In the genomic region with DNA sequence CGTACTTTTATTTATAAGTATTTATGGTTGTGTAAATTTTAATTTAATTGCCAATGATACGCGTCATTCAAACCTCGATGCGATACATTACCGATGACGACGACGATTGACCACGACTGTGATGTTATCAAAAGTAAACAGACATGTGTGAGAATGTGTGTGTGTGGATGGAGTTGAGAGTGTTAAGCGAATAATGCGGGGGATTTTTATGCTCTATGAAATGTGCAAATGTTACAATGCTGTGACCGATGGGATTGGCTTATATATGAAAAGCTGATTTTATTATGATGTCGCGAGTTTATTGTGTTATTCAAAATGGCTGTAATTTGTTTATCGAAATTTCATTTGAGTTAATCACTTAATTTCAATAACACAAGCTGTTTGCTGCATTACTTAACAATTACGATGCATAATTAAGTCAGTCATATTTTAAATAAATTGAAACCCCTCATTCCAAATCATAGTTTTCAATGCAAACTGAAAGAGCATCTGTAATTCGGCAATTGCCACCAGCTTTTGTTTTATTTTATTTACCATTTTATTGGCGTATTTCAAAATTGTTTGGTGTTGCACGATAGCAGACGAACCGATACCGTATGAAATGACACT, we compare ENCODE assay signal across 1 fruit fly cellular context.
TF ChIP-seq lines count a peak whose summit lies in the region.

No protein-coding gene starts in this region.

TF ChIP-seq in whole organism, embryonic, 481 proteins besides CTCF, POLR2A, EP300 and RAD21 (continued from another document):
- TF ChIP-seq lov (optimal IDR thresholded peaks at IDR 0.05; lab: Kevin White, UChicago) (no peak), lov (GFP tag; IDR thresholded peaks at IDR 0.05; lab: Robert Waterston, UW) (no peak), gem (tag; optimal IDR thresholded peaks at IDR 0.05; lab: Kevin White, UChicago) (peak; percentile 38), rib (GFP tag; IDR thresholded peaks at IDR 0.05; lab: Robert Waterston, UW) (no peak), slbo (GFP tag; IDR thresholded peaks at IDR 0.05; lab: Robert Waterston, UW) (0 out of 2 replicates have a peak, but pooled peaks have one; percentile 21), Six4 (GFP tag; optimal IDR thresholded peaks at IDR 0.05; lab: Kevin White, UChicago) (no peak), CG1529 (GFP tag; optimal IDR thresholded peaks at IDR 0.05; lab: Kevin White, UChicago) (no peak), Dll (GFP tag; IDR thresholded peaks at IDR 0.05; lab: Robert Waterston, UW; ENCODE audit: partially characterized antibody) (no peak), pros (GFP tag; optimal IDR thresholded peaks at IDR 0.05; lab: Kevin White, UChicago) (no peak), Bgb (GFP tag; IDR thresholded peaks at IDR 0.05; lab: Robert Waterston, UW; ENCODE audit: partially characterized antibody) (no peak), gro (GFP tag; optimal IDR thresholded peaks at IDR 0.05; lab: Kevin White, UChicago) (no peak), Abd-B (GFP tag; optimal IDR thresholded peaks at IDR 0.05; lab: Kevin White, UChicago) (peak; percentile 23), CG12744 (GFP tag; optimal IDR thresholded peaks at IDR 0.05; lab: Kevin White, UChicago) (no peak), Gug (GFP tag; IDR thresholded peaks at IDR 0.05; lab: Robert Waterston, UW) (no peak), CG8944 (GFP tag; optimal IDR thresholded peaks at IDR 0.05; lab: Kevin White, UChicago) (no peak), eyg (GFP tag; optimal IDR thresholded peaks at IDR 0.05; lab: Kevin White, UChicago) (no peak), HLHmδ (GFP tag; optimal IDR thresholded peaks at IDR 0.05; lab: Kevin White, UChicago) (no peak), dimm (GFP tag; IDR thresholded peaks at IDR 0.05; lab: Robert Waterston, UW) (no peak), da (GFP tag; optimal IDR thresholded peaks at IDR 0.05; lab: Kevin White, UChicago) (no peak), CG7839 (tag; optimal IDR thresholded peaks at IDR 0.05; lab: Kevin White, UChicago) (peak; percentile 29), CG4404 (GFP tag; IDR thresholded peaks at IDR 0.05; lab: Robert Waterston, UW) (no peak), Sox102F (GFP tag; optimal IDR thresholded peaks at IDR 0.05; lab: Kevin White, UChicago) (peak; percentile 32), Kr (GFP tag; optimal IDR thresholded peaks at IDR 0.05; lab: Kevin White, UChicago) (no peak), so (GFP tag; IDR thresholded peaks at IDR 0.05; lab: Robert Waterston, UW) (peak; percentile 46; the same call in 1 of the 3 replicates), CG3065 (GFP tag; optimal IDR thresholded peaks at IDR 0.05; lab: Kevin White, UChicago) (no peak), nerfin-2 (GFP tag; IDR thresholded peaks at IDR 0.05; lab: Robert Waterston, UW; ENCODE audit: partially characterized antibody) (no peak), nmo (GFP tag; optimal IDR thresholded peaks at IDR 0.05; lab: Kevin White, UChicago) (peak; percentile 29), ase (GFP tag; IDR thresholded peaks at IDR 0.05; lab: Robert Waterston, UW) (no peak), CG10431 (GFP tag; optimal IDR thresholded peaks at IDR 0.05; lab: Kevin White, UChicago) (no peak), CG10147 (GFP tag; optimal IDR thresholded peaks at IDR 0.05; lab: Kevin White, UChicago) (peak; percentile 33), CG10979 (tag; optimal IDR thresholded peaks at IDR 0.05; lab: Kevin White, UChicago) (no peak), CG17186 (GFP tag; optimal IDR thresholded peaks at IDR 0.05; lab: Kevin White, UChicago) (no peak), Fer2 (tag; optimal IDR thresholded peaks at IDR 0.05; lab: Kevin White, UChicago) (no peak), Ptx1 (GFP tag; IDR thresholded peaks at IDR 0.05; lab: Robert Waterston, UW) (peak; percentile 24; the same call in 1 of the 2 replicates), CG2678 (tag; optimal IDR thresholded peaks at IDR 0.05; lab: Kevin White, UChicago) (peak; percentile 37), btn (GFP tag; optimal IDR thresholded peaks at IDR 0.05; lab: Kevin White, UChicago) (no peak), phol (tag; optimal IDR thresholded peaks at IDR 0.05; lab: Kevin White, UChicago) (peak; percentile 11), CG14710 (tag; optimal IDR thresholded peaks at IDR 0.05; lab: Kevin White, UChicago) (no peak), nerfin-1 (tag; optimal IDR thresholded peaks at IDR 0.05; lab: Kevin White, UChicago) (no peak), run (tag; optimal IDR thresholded peaks at IDR 0.05; lab: Kevin White, UChicago) (no peak), BtbVII (GFP tag; optimal IDR thresholded peaks at IDR 0.05; lab: Kevin White, UChicago) (no peak), Ravus (GFP tag; IDR thresholded peaks at IDR 0.05; lab: Robert Waterston, UW) (no peak), pnt (GFP tag; optimal IDR thresholded peaks at IDR 0.05; lab: Kevin White, UChicago) (no peak), CG7745 (tag; optimal IDR thresholded peaks at IDR 0.05; lab: Kevin White, UChicago) (no peak), Xbp1 (GFP tag; optimal IDR thresholded peaks at IDR 0.05; lab: Kevin White, UChicago) (no peak), Drgx (GFP tag; IDR thresholded peaks at IDR 0.05; lab: Robert Waterston, UW) (peak; percentile 7; the same call in 1 of the 2 replicates), Awh (GFP tag; IDR thresholded peaks at IDR 0.05; lab: Robert Waterston, UW) (no peak), trem (tag; optimal IDR thresholded peaks at IDR 0.05; lab: Kevin White, UChicago) (no peak), fd64A (GFP tag; optimal IDR thresholded peaks at IDR 0.05; lab: Kevin White, UChicago) (no peak), Fer1 (GFP tag; optimal IDR thresholded peaks at IDR 0.05; lab: Kevin White, UChicago) (no peak), her (GFP tag; optimal IDR thresholded peaks at IDR 0.05; lab: Kevin White, UChicago) (no peak), bowl (GFP tag; IDR thresholded peaks at IDR 0.05; lab: Robert Waterston, UW) (no peak), CG1233 (GFP tag; optimal IDR thresholded peaks at IDR 0.05; lab: Kevin White, UChicago) (no peak), B-H1 (GFP tag; IDR thresholded peaks at IDR 0.05; lab: Robert Waterston, UW) (no peak), CG31224 (GFP tag; IDR thresholded peaks at IDR 0.05; lab: Robert Waterston, UW) (no peak), CG1603 (tag; optimal IDR thresholded peaks at IDR 0.05; lab: Kevin White, UChicago) (no peak), CG17612 (GFP tag; IDR thresholded peaks at IDR 0.05; lab: Robert Waterston, UW) (no peak)
